Fruit fly (Drosophila melanogaster): ENCODE measurements around the gene CG5194.

The CG5194 gene

dm6 chr3L:9011485-9012389 lies 2.1 kb upstream of the CG5194 start:
- TF ChIP-seq sv (GFP tag; optimal IDR thresholded peaks at IDR 0.05) (peak; percentile 65), sage (GFP tag; optimal IDR thresholded peaks at IDR 0.05) (no peak)

dm6 chr3L:9004788-9005246 lies 4.8 kb downstream of the CG5194 start, which contains the start of gene Doc3:
Doc3 (plus strand) TSS chr3L:9005196.
- TF ChIP-seq N (GFP tag; optimal IDR thresholded peaks at IDR 0.05) (no peak), tai (GFP tag; optimal IDR thresholded peaks at IDR 0.05) (no peak), Dif (GFP tag; optimal IDR thresholded peaks at IDR 0.05; ENCODE audit: partially characterized antibody) (peak; percentile 93), Jra (GFP tag; optimal IDR thresholded peaks at IDR 0.05) (no peak), Dfd (GFP tag; optimal IDR thresholded peaks at IDR 0.05) (no peak), pan (optimal IDR thresholded peaks at IDR 0.05) (no peak), Rel (GFP tag; optimal IDR thresholded peaks at IDR 0.05) (no peak), Rel (tag; optimal IDR thresholded peaks at IDR 0.05) (peak; percentile 11), h (GFP tag; optimal IDR thresholded peaks at IDR 0.05) (no peak), usp (GFP tag; optimal IDR thresholded peaks at IDR 0.05) (no peak), fru (GFP tag; optimal IDR thresholded peaks at IDR 0.05) (no peak), dmrt93B (GFP tag; optimal IDR thresholded peaks at IDR 0.05) (no peak), Vsx2 (GFP tag; optimal IDR thresholded peaks at IDR 0.05; ENCODE audit: partially characterized antibody) (peak; percentile 95), dl (GFP tag; optimal IDR thresholded peaks at IDR 0.05; ENCODE audit: insufficient read depth in 1 of 2, partially characterized antibody in 2 of 2) (peak; percentile 40 to 70)

- TF ChIP-seq jim (GFP tag; optimal IDR thresholded peaks at IDR 0.05) (no peak), Hr78 (GFP tag; optimal IDR thresholded peaks at IDR 0.05) (no peak), Jra (GFP tag; optimal IDR thresholded peaks at IDR 0.05) (no peak), ey (GFP tag; optimal IDR thresholded peaks at IDR 0.05) (no peak), CG32264 (GFP tag; optimal IDR thresholded peaks at IDR 0.05) (no peak), Abd-B (GFP tag; optimal IDR thresholded peaks at IDR 0.05) (no peak), Rel (GFP tag; optimal IDR thresholded peaks at IDR 0.05) (no peak), Rel (tag; optimal IDR thresholded peaks at IDR 0.05) (no peak), pan (optimal IDR thresholded peaks at IDR 0.05) (no peak), dmrt93B (GFP tag; optimal IDR thresholded peaks at IDR 0.05) (no peak)
Measured at dm6 chr3L:9003369-9003768, 6.3 kb downstream of the CG5194 start.

- TF ChIP-seq HLH106 (tag; optimal IDR thresholded peaks at IDR 0.05), result no peak
- no peak for TF ChIP-seq Hr78 (GFP tag; optimal IDR thresholded peaks at IDR 0.05)
- no peak for TF ChIP-seq rgr (GFP tag; optimal IDR thresholded peaks at IDR 0.05)
- TF ChIP-seq sv (GFP tag; optimal IDR thresholded peaks at IDR 0.05), result no peak
- no peak for TF ChIP-seq lola (GFP tag; optimal IDR thresholded peaks at IDR 0.05)
- TF ChIP-seq foxo (GFP tag; optimal IDR thresholded peaks at IDR 0.05), result no peak
- TF ChIP-seq fru (GFP tag; optimal IDR thresholded peaks at IDR 0.05), result no peak
- TF ChIP-seq h (GFP tag; optimal IDR thresholded peaks at IDR 0.05), result no peak
Measured at dm6 chr3L:9002527-9002926, 7.1 kb downstream of the CG5194 start.

- no peak for TF ChIP-seq sage (GFP tag; optimal IDR thresholded peaks at IDR 0.05)
- no peak for TF ChIP-seq CG32264 (GFP tag; optimal IDR thresholded peaks at IDR 0.05)
- TF ChIP-seq tai (GFP tag; optimal IDR thresholded peaks at IDR 0.05), result no peak
- no peak for TF ChIP-seq CG9705 (GFP tag; optimal IDR thresholded peaks at IDR 0.05)
- TF ChIP-seq Vsx2 (GFP tag; optimal IDR thresholded peaks at IDR 0.05; ENCODE audit: partially characterized antibody), result no peak
- TF ChIP-seq N (GFP tag; optimal IDR thresholded peaks at IDR 0.05), result no peak
- TF ChIP-seq CrebA (GFP tag; optimal IDR thresholded peaks at IDR 0.05; ENCODE audit: borderline replicate concordance), result no peak
- no peak for TF ChIP-seq Sp1 (GFP tag; optimal IDR thresholded peaks at IDR 0.05)
- no peak for TF ChIP-seq Hnf4 (GFP tag; optimal IDR thresholded peaks at IDR 0.05)
- TF ChIP-seq ey (GFP tag; optimal IDR thresholded peaks at IDR 0.05), result no peak
- TF ChIP-seq Dif (GFP tag; optimal IDR thresholded peaks at IDR 0.05; ENCODE audit: partially characterized antibody), result no peak
- no peak for TF ChIP-seq fru (GFP tag; optimal IDR thresholded peaks at IDR 0.05)
- TF ChIP-seq Hr78 (GFP tag; optimal IDR thresholded peaks at IDR 0.05), result no peak
- no peak for TF ChIP-seq usp (GFP tag; optimal IDR thresholded peaks at IDR 0.05)
- no peak for TF ChIP-seq Abd-B (GFP tag; optimal IDR thresholded peaks at IDR 0.05)
- TF ChIP-seq OdsH (GFP tag; optimal IDR thresholded peaks at IDR 0.05), result no peak
- TF ChIP-seq Mio (GFP tag; optimal IDR thresholded peaks at IDR 0.05), result no peak
- TF ChIP-seq sv (GFP tag; optimal IDR thresholded peaks at IDR 0.05), result no peak
- TF ChIP-seq Dfd (GFP tag; optimal IDR thresholded peaks at IDR 0.05), result no peak
- no peak for TF ChIP-seq dmrt93B (GFP tag; optimal IDR thresholded peaks at IDR 0.05)
- TF ChIP-seq brk (GFP tag; optimal IDR thresholded peaks at IDR 0.05), result no peak
- peak; percentile 37 for TF ChIP-seq Hr83 (GFP tag; optimal IDR thresholded peaks at IDR 0.05; ENCODE audit: poor library complexity, severe bottlenecking)
- no peak for TF ChIP-seq GATAd (GFP tag; optimal IDR thresholded peaks at IDR 0.05)
- TF ChIP-seq HLH106 (tag; optimal IDR thresholded peaks at IDR 0.05), result peak; percentile 3
- TF ChIP-seq h (GFP tag; optimal IDR thresholded peaks at IDR 0.05), result peak; percentile 5
- peak; percentile 31 for TF ChIP-seq rgr (GFP tag; optimal IDR thresholded peaks at IDR 0.05)
- no peak for TF ChIP-seq woc (GFP tag; optimal IDR thresholded peaks at IDR 0.05)
- TF ChIP-seq foxo (GFP tag; optimal IDR thresholded peaks at IDR 0.05), result peak in 1 of 2 experiments; percentile 19
- TF ChIP-seq Myc (optimal IDR thresholded peaks at IDR 0.05), result peak; percentile 74
- no peak for TF ChIP-seq Jra (GFP tag; optimal IDR thresholded peaks at IDR 0.05)
- TF ChIP-seq dsf (GFP tag; optimal IDR thresholded peaks at IDR 0.05; ENCODE audit: borderline replicate concordance), result no peak
Measured at dm6 chr3L:8997686-8998239, 11.9 kb downstream of the CG5194 start, which contains the start of the genes smg and CG5087. smg (minus strand) TSS chr3L:8997989. CG5087 (plus strand) TSS chr3L:8998184.

Data from whole organism, wandering third instar larva.